Fruit fly (Drosophila melanogaster): ENCODE results near the gene Afti.

Afti gene

dm6 chr3R:14308801-14309217, 17.7 kb downstream of the Afti start, which contains the start of gene Polr2I (continued):
- TF ChIP-seq CG15601 (tag; optimal IDR thresholded peaks at IDR 0.05) (no peak), ac (GFP tag; optimal IDR thresholded peaks at IDR 0.05) (no peak), cg (GFP tag; optimal IDR thresholded peaks at IDR 0.05) (no peak), slou (GFP tag; optimal IDR thresholded peaks at IDR 0.05) (no peak), CG12071 (GFP tag; optimal IDR thresholded peaks at IDR 0.05) (no peak), Ada2b (GFP tag; IDR thresholded peaks at IDR 0.05) (no peak), CG14441 (GFP tag; IDR thresholded peaks at IDR 0.05) (no peak), CG30020 (tag; optimal IDR thresholded peaks at IDR 0.05) (peak; percentile 29), en (GFP tag; optimal IDR thresholded peaks at IDR 0.05) (no peak), tio (GFP tag; optimal IDR thresholded peaks at IDR 0.05) (no peak), CG17802 (tag; optimal IDR thresholded peaks at IDR 0.05) (no peak), CG17612 (GFP tag; IDR thresholded peaks at IDR 0.05) (no peak), zen2 (GFP tag; IDR thresholded peaks at IDR 0.05; ENCODE audit: partially characterized antibody) (no peak), CG6175 (GFP tag; IDR thresholded peaks at IDR 0.05) (no peak), CG18764 (GFP tag; optimal IDR thresholded peaks at IDR 0.05) (no peak), gsb-n (tag; optimal IDR thresholded peaks at IDR 0.05) (peak; percentile 40), Rx (GFP tag; IDR thresholded peaks at IDR 0.05) (no peak), sug (tag; optimal IDR thresholded peaks at IDR 0.05) (peak; percentile 34), oc (tag; optimal IDR thresholded peaks at IDR 0.05) (no peak), CG3281 (GFP tag; optimal IDR thresholded peaks at IDR 0.05) (peak; percentile 22), fd96Cb (tag; optimal IDR thresholded peaks at IDR 0.05) (peak; percentile 28), CG14667 (GFP tag; IDR thresholded peaks at IDR 0.05) (no peak), HLH4C (GFP tag; IDR thresholded peaks at IDR 0.05; ENCODE audit: partially characterized antibody) (no peak), h (optimal IDR thresholded peaks at IDR 0.05) (no peak), nau (GFP tag; optimal IDR thresholded peaks at IDR 0.05) (no peak), dmrt99B (tag; optimal IDR thresholded peaks at IDR 0.05) (no peak), B-H1 (GFP tag; IDR thresholded peaks at IDR 0.05) (no peak), CG13123 (GFP tag; optimal IDR thresholded peaks at IDR 0.05) (no peak), run (tag; optimal IDR thresholded peaks at IDR 0.05) (no peak), tx (GFP tag; optimal IDR thresholded peaks at IDR 0.05) (no peak), CG11560 (tag; IDR thresholded peaks at IDR 0.05) (no peak), CG17359 (tag; optimal IDR thresholded peaks at IDR 0.05) (peak; percentile 7), CG3163 (GFP tag; optimal IDR thresholded peaks at IDR 0.05) (no peak), abd-A (tag; optimal IDR thresholded peaks at IDR 0.05) (no peak), crp (GFP tag; optimal IDR thresholded peaks at IDR 0.05) (no peak), CG12769 (tag; optimal IDR thresholded peaks at IDR 0.05) (no peak), CG10366 (GFP tag; IDR thresholded peaks at IDR 0.05) (no peak; the same call in 1 of the 2 replicates), CG6854 (GFP tag; optimal IDR thresholded peaks at IDR 0.05) (no peak), CG1024 (GFP tag; IDR thresholded peaks at IDR 0.05) (no peak), Hr51 (GFP tag; optimal IDR thresholded peaks at IDR 0.05) (no peak), crol (GFP tag; IDR thresholded peaks at IDR 0.05) (no peak), Side (GFP tag; optimal IDR thresholded peaks at IDR 0.05) (no peak), knrl (GFP tag; IDR thresholded peaks at IDR 0.05; ENCODE audit: partially characterized antibody) (no peak), CG11504 (tag; optimal IDR thresholded peaks at IDR 0.05) (no peak), kah (GFP tag; optimal IDR thresholded peaks at IDR 0.05) (no peak), CG6689 (GFP tag; IDR thresholded peaks at IDR 0.05) (peak; percentile 42), CoRest (tag; optimal IDR thresholded peaks at IDR 0.05) (peak; percentile 75), CG10565 (GFP tag; optimal IDR thresholded peaks at IDR 0.05) (no peak), Aef1 (GFP tag; IDR thresholded peaks at IDR 0.05) (peak; percentile 37; the same call in 1 of the 3 replicates), Eip74EF (GFP tag; optimal IDR thresholded peaks at IDR 0.05) (no peak), Nf-YA (GFP tag; IDR thresholded peaks at IDR 0.05) (no peak)

Measured in whole organism, embryonic.